Fruit fly (Drosophila melanogaster) Kc167 (cell line): ENCODE results near the gene Shmt.

Source experiments
- h ChIP-seq: fragments of >200 bp; optimal IDR thresholded peaks from 3 replicates; lab custom pipeline; 2018; ENCODE audit warnings: missing external identifiers
- insv ChIP-seq: fragments of >200 bp; optimal IDR thresholded peaks from 3 replicates; lab custom pipeline; 2018; ENCODE audit warnings: missing external identifiers
- psq ChIP-seq: fragments of >200 bp; optimal IDR thresholded peaks from 2 replicates; lab custom pipeline; 2017; ENCODE audit warnings: missing external identifiers

DNA sequence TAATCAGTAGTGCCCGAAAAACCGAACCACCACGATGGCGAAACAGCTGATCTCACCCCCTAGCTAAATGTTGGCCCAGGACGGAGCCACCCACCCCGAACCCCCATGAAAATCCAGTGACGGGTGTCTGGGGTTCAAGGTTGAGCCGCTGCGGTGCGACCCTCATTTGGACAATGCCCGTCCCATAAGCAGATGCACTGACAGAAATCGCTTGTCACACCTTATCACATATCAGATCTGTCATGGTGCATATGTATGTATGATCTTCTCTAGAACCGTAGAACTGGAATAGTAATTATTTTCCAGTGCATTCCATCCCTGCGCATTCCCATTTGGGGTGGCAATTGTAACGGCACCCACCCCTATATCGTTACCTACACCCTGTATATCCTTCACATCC is 27.7 kb downstream of the Shmt start:
- TF ChIP-seq h (lab: Kevin White, UChicago) (no peak), insv (lab: Kevin White, UChicago) (no peak), psq (lab: Kevin White, UChicago) (no peak)
